Worm (Caenorhabditis elegans) whole organism, L2 larva: Measurements from ENCODE around the gene cyn-10.

Source experiments
- Y55F3AM.14 ChIP-seq: fragments of 200-800 bp; sonication (Bioruptor generic); optimal IDR thresholded peaks from 2 replicates; lab custom pipeline; 2018; ENCODE audit warnings: mild to moderate bottlenecking, missing genetic modification characterization, missing compliant biosample characterization
- ZK546.5 ChIP-seq: sonication (generic microtip); optimal IDR thresholded peaks from 2 replicates; lab custom pipeline; 2017; ENCODE audit warnings: missing biosample characterization, missing genetic modification characterization
- blmp-1 ChIP-seq: sonication (generic microtip); optimal IDR thresholded peaks from 2 replicates; lab custom pipeline; 2017; ENCODE audit warnings: missing genetic modification characterization, mild to moderate bottlenecking, missing compliant biosample characterization, antibody characterized with exemption, moderate library complexity; ENCODE audit not compliant: insufficient read depth
- egl-27 ChIP-seq: sonication (generic microtip); optimal IDR thresholded peaks from 3 replicates; lab custom pipeline; 2017; ENCODE audit warnings: missing biosample characterization, missing genetic modification reagents, missing genetic modification characterization
- nhr-11 ChIP-seq: fragments of 150-350 bp; optimal IDR thresholded peaks from 2 replicates; lab custom pipeline; 2014; ENCODE audit warnings: missing biosample characterization, missing genetic modification characterization
- nhr-77 ChIP-seq: fragments of 150-350 bp; optimal IDR thresholded peaks from 2 replicates; lab custom pipeline; 2014; ENCODE audit warnings: missing biosample characterization, missing genetic modification characterization
- skn-1 ChIP-seq: sonication (generic microtip); optimal IDR thresholded peaks from 2 replicates; lab custom pipeline; 2017; ENCODE audit warnings: missing biosample characterization, missing genetic modification characterization
- sma-3 ChIP-seq: sonication (generic microtip); optimal IDR thresholded peaks from 2 replicates; lab custom pipeline; 2016; ENCODE audit warnings: missing genetic modification reagents, missing genetic modification characterization, missing compliant biosample characterization
- snpc-4 ChIP-seq: fragments of 150-350 bp; optimal IDR thresholded peaks from 2 replicates; lab custom pipeline; 2014; ENCODE audit warnings: missing biosample characterization, missing genetic modification characterization
- unc-39 ChIP-seq: fragments of 150-350 bp; optimal IDR thresholded peaks from 2 replicates; lab custom pipeline; 2014; ENCODE audit warnings: missing biosample characterization, missing genetic modification characterization
- unc-55 ChIP-seq: fragments of 150-350 bp; sonication (generic microtip); optimal IDR thresholded peaks from 3 replicates; lab custom pipeline; 2014; ENCODE audit warnings: missing biosample characterization, missing genetic modification reagents, missing genetic modification characterization
- unc-62 ChIP-seq: fragments of 150-350 bp; optimal IDR thresholded peaks from 2 replicates; lab custom pipeline; 2014; ENCODE audit warnings: missing biosample characterization, missing genetic modification reagents, missing genetic modification characterization
- zag-1 ChIP-seq: fragments of 150-350 bp; optimal IDR thresholded peaks from 2 replicates; lab custom pipeline; 2014; ENCODE audit warnings: missing biosample characterization, missing genetic modification characterization

- TF ChIP-seq nhr-77 (no peak), ZK546.5 (tag; lab: Kevin White, UChicago) (no peak), blmp-1 (no peak), Y55F3AM.14 (GFP tag; lab: Kevin White, UChicago) (no peak), snpc-4 (tag; lab: Kevin White, UChicago) (no peak), egl-27 (tag; lab: Kevin White, UChicago) (no peak), unc-62 (no peak), nhr-11 (no peak), unc-39 (tag; lab: Kevin White, UChicago) (no peak), zag-1 (tag; lab: Kevin White, UChicago) (no peak), skn-1 (no peak), unc-55 (GFP tag; lab: Kevin White, UChicago) (no peak), sma-3 (GFP tag; lab: Kevin White, UChicago) (no peak)
These were observed 13.9 kb upstream of the cyn-10 start for ce11 chrII:6927034-6927433.
